Fruit fly (Drosophila melanogaster) whole organism, pupa: ENCODE results near the gene Lsd-1.
A peak's percentile ranks its signal among the peaks of the same experiment; 100 is the strongest.

Source experiments
- CG10348 ChIP-seq: fragments of 200-800 bp; sonication (Bioruptor generic); IDR thresholded peaks from 2 replicates; pipeline ENCODE4 v1.3.6; 2022; ENCODE audit warnings: missing biosample characterization, missing genetic modification characterization
- CG13204 ChIP-seq: fragments of 200-800 bp; sonication (Bioruptor generic); optimal IDR thresholded peaks from 2 replicates; lab custom pipeline; 2018; ENCODE audit warnings: missing biosample characterization, mild to moderate bottlenecking, missing genetic modification characterization, moderate library complexity
- CG14655 ChIP-seq: fragments of 200-800 bp; sonication (Bioruptor generic); optimal IDR thresholded peaks from 3 replicates; lab custom pipeline; 2017; ENCODE audit warnings: mild to moderate bottlenecking, missing biosample characterization, missing genetic modification reagents, missing genetic modification characterization
- CG15710 ChIP-seq: fragments of 200-800 bp; sonication (Bioruptor generic); optimal IDR thresholded peaks from 2 replicates; lab custom pipeline; 2018; ENCODE audit warnings: missing biosample characterization, mild to moderate bottlenecking, missing genetic modification characterization, moderate library complexity
- D1 ChIP-seq: fragments of 200-800 bp; sonication (Bioruptor generic); optimal IDR thresholded peaks from 2 replicates; lab custom pipeline; 2018; ENCODE audit warnings: missing biosample characterization, mild to moderate bottlenecking, missing genetic modification characterization, moderate library complexity
- Ets98B ChIP-seq: fragments of 200-800 bp; sonication (Bioruptor generic); IDR thresholded peaks from 2 replicates; pipeline ENCODE4 v1.3.6; 2022; ENCODE audit warnings: missing biosample characterization, missing genetic modification characterization
- Pif1A ChIP-seq: fragments of 200-800 bp; sonication (Bioruptor generic); optimal IDR thresholded peaks from 3 replicates; lab custom pipeline; 2016; ENCODE audit warnings: missing biosample characterization, missing genetic modification characterization
- Pif1B ChIP-seq: fragments of 200-800 bp; sonication (Bioruptor generic); optimal IDR thresholded peaks from 3 replicates; lab custom pipeline; 2016; ENCODE audit warnings: missing biosample characterization, missing genetic modification characterization
- Snoo ChIP-seq: fragments of 200-800 bp; sonication (Bioruptor generic); optimal IDR thresholded peaks from 3 replicates; lab custom pipeline; 2017; ENCODE audit warnings: missing biosample characterization, mild to moderate bottlenecking, missing genetic modification characterization, inconsistent platforms
- rn ChIP-seq: fragments of 200-800 bp; sonication (Bioruptor generic); IDR thresholded peaks from 2 replicates; pipeline ENCODE4 v1.3.6; 2022; ENCODE audit warnings: missing biosample characterization, missing genetic modification characterization

dm6 chr3R:23788406-23789021 is 24.9 kb downstream of the Lsd-1 start:
- peak; percentile 77 for TF ChIP-seq CG15710
- TF ChIP-seq rn, result no peak
- TF ChIP-seq CG10348 (GFP tag; lab: Robert Waterston, UW), result no peak
- TF ChIP-seq CG13204 (GFP tag; lab: Kevin White, UChicago), result peak; percentile 97
- TF ChIP-seq Pif1A, result peak; percentile 67
- peak; percentile 43 for TF ChIP-seq Ets98B (GFP tag; lab: Robert Waterston, UW)
- peak; percentile 74 for TF ChIP-seq Pif1B (GFP tag; lab: Kevin White, UChicago)
- TF ChIP-seq D1 (tag; lab: Kevin White, UChicago), result peak; percentile 50
- TF ChIP-seq CG14655 (GFP tag; lab: Kevin White, UChicago), result peak; percentile 82
- TF ChIP-seq Snoo (tag; lab: Kevin White, UChicago), result peak; percentile 60
